Worm (Caenorhabditis elegans) whole organism, L3 larva: ENCODE measurements around the gene C29F7.2.

Experiments used
- R02D3.7 ChIP-seq: fragments of 150-350 bp; optimal IDR thresholded peaks from 2 replicates; lab custom pipeline; 2014; ENCODE audit warnings: missing biosample characterization, missing genetic modification characterization
- aly-2 ChIP-seq: fragments of 150-350 bp; optimal IDR thresholded peaks from 2 replicates; lab custom pipeline; 2014; ENCODE audit warnings: missing biosample characterization, missing genetic modification characterization
- ceh-16 ChIP-seq: sonication (generic microtip); optimal IDR thresholded peaks from 2 replicates; lab custom pipeline; 2017; ENCODE audit warnings: missing biosample characterization, missing genetic modification characterization
- ceh-28 ChIP-seq: fragments of 150-350 bp; optimal IDR thresholded peaks from 2 replicates; lab custom pipeline; 2014; ENCODE audit warnings: missing biosample characterization, missing genetic modification reagents, missing genetic modification characterization
- ceh-82 ChIP-seq: fragments of 150-350 bp; optimal IDR thresholded peaks from 2 replicates; lab custom pipeline; 2014; ENCODE audit warnings: missing biosample characterization, missing genetic modification characterization
- ceh-9 ChIP-seq: sonication (generic microtip); optimal IDR thresholded peaks from 2 replicates; lab custom pipeline; 2018; ENCODE audit warnings: missing biosample characterization, missing genetic modification characterization
- daf-12 ChIP-seq: fragments of 150-350 bp; optimal IDR thresholded peaks from 2 replicates; lab custom pipeline; 2014; ENCODE audit warnings: missing biosample characterization, missing genetic modification reagents, missing genetic modification characterization
- egl-27 ChIP-seq: sonication (generic microtip); optimal IDR thresholded peaks from 4 replicates; lab custom pipeline; 2017; ENCODE audit warnings: missing biosample characterization, missing genetic modification reagents, missing genetic modification characterization
- egl-5 ChIP-seq: fragments of 150-350 bp; optimal IDR thresholded peaks from 2 replicates; lab custom pipeline; 2017; ENCODE audit warnings: missing biosample characterization, missing genetic modification reagents, missing genetic modification characterization, inconsistent platforms
- elt-1 ChIP-seq: fragments of 150-350 bp; optimal IDR thresholded peaks from 2 replicates; lab custom pipeline; 2014; ENCODE audit warnings: missing biosample characterization, missing genetic modification characterization
- elt-2 ChIP-seq: sonication (generic microtip); optimal IDR thresholded peaks from 2 replicates; lab custom pipeline; 2016; ENCODE audit warnings: missing genetic modification reagents, mild to moderate bottlenecking, missing genetic modification characterization, missing compliant biosample characterization
- eor-1 ChIP-seq, 2 experiments: fragments of 150-350 bp; optimal IDR thresholded peaks; 2 replicates each; lab custom pipeline; 2014 to 2018; ENCODE audit warnings: missing biosample characterization in 2 of 2, missing genetic modification characterization in 2 of 2
- fkh-10 ChIP-seq: sonication (generic microtip); optimal IDR thresholded peaks from 2 replicates; lab custom pipeline; 2017; ENCODE audit warnings: missing biosample characterization, missing genetic modification reagents, missing genetic modification characterization
- fos-1 ChIP-seq: fragments of 150-350 bp; optimal IDR thresholded peaks from 2 replicates; lab custom pipeline; 2014; ENCODE audit warnings: missing biosample characterization, missing genetic modification characterization
- hmg-11 ChIP-seq: sonication (generic microtip); optimal IDR thresholded peaks from 2 replicates; lab custom pipeline; 2016; ENCODE audit warnings: missing genetic modification characterization, missing compliant biosample characterization
- jun-1 ChIP-seq: fragments of 150-350 bp; optimal IDR thresholded peaks from 2 replicates; lab custom pipeline; 2014; ENCODE audit warnings: missing biosample characterization, missing genetic modification reagents, missing genetic modification characterization
- lin-15B ChIP-seq: fragments of 150-350 bp; optimal IDR thresholded peaks from 2 replicates; lab custom pipeline; 2014; ENCODE audit warnings: missing biosample characterization, missing genetic modification characterization
- lin-39 ChIP-seq: fragments of 150-350 bp; optimal IDR thresholded peaks from 2 replicates; lab custom pipeline; 2018; ENCODE audit warnings: missing biosample characterization, missing genetic modification reagents, missing genetic modification characterization
- nfya-1 ChIP-seq: sonication (generic microtip); optimal IDR thresholded peaks from 2 replicates; lab custom pipeline; 2017; ENCODE audit warnings: missing genetic modification characterization, mild to moderate bottlenecking, missing compliant biosample characterization, antibody characterized with exemption, moderate library complexity; ENCODE audit not compliant: insufficient read depth
- nhr-12 ChIP-seq: fragments of 150-350 bp; optimal IDR thresholded peaks from 2 replicates; lab custom pipeline; 2014; ENCODE audit warnings: missing biosample characterization, missing genetic modification characterization
- nhr-23 ChIP-seq: fragments of 150-350 bp; optimal IDR thresholded peaks from 2 replicates; lab custom pipeline; 2014; ENCODE audit warnings: missing biosample characterization, missing genetic modification reagents, missing genetic modification characterization
- nhr-25 ChIP-seq: sonication (generic microtip); optimal IDR thresholded peaks from 2 replicates; lab custom pipeline; 2017; ENCODE audit warnings: missing biosample characterization, missing genetic modification characterization
- nhr-28 ChIP-seq: fragments of 150-350 bp; optimal IDR thresholded peaks from 2 replicates; lab custom pipeline; 2014; ENCODE audit warnings: missing biosample characterization, missing genetic modification characterization
- nhr-43 ChIP-seq: sonication (generic microtip); optimal IDR thresholded peaks from 2 replicates; lab custom pipeline; 2016; ENCODE audit warnings: mild to moderate bottlenecking, missing genetic modification characterization, missing compliant biosample characterization; ENCODE audit not compliant: poor library complexity, severe bottlenecking
- nhr-67 ChIP-seq: fragments of 150-350 bp; optimal IDR thresholded peaks from 2 replicates; lab custom pipeline; 2014; ENCODE audit warnings: missing biosample characterization, missing genetic modification characterization
- nhr-77 ChIP-seq: fragments of 150-350 bp; optimal IDR thresholded peaks from 2 replicates; lab custom pipeline; 2014; ENCODE audit warnings: missing biosample characterization, missing genetic modification characterization
- pha-4 ChIP-seq: fragments of 150-350 bp; optimal IDR thresholded peaks from 2 replicates; lab custom pipeline; 2014; ENCODE audit warnings: missing biosample characterization, missing genetic modification reagents, missing genetic modification characterization
- pqm-1 ChIP-seq: fragments of 150-350 bp; optimal IDR thresholded peaks from 2 replicates; lab custom pipeline; 2017; ENCODE audit warnings: missing biosample characterization, missing genetic modification characterization, inconsistent platforms
- skn-1 ChIP-seq: fragments of 150-350 bp; optimal IDR thresholded peaks from 2 replicates; lab custom pipeline; 2014; ENCODE audit warnings: missing biosample characterization, missing genetic modification characterization
- snpc-4 ChIP-seq: fragments of 150-350 bp; optimal IDR thresholded peaks from 2 replicates; lab custom pipeline; 2014; ENCODE audit warnings: missing biosample characterization, missing genetic modification characterization
- tbx-2 ChIP-seq: sonication (generic microtip); optimal IDR thresholded peaks from 2 replicates; lab custom pipeline; 2016; ENCODE audit warnings: mild to moderate bottlenecking, missing genetic modification characterization, missing compliant biosample characterization
- unc-39 ChIP-seq: sonication (generic microtip); optimal IDR thresholded peaks from 4 replicates; lab custom pipeline; 2017; ENCODE audit warnings: missing biosample characterization, missing genetic modification characterization
- unc-62 ChIP-seq: fragments of 150-350 bp; sonication (generic microtip); optimal IDR thresholded peaks from 4 replicates; lab custom pipeline; 2014; ENCODE audit warnings: missing biosample characterization, missing genetic modification reagents, missing genetic modification characterization
- ztf-11 ChIP-seq: fragments of 150-350 bp; optimal IDR thresholded peaks from 2 replicates; lab custom pipeline; 2014; ENCODE audit warnings: missing biosample characterization, missing genetic modification characterization
- ztf-4 ChIP-seq: fragments of 150-350 bp; optimal IDR thresholded peaks from 2 replicates; lab custom pipeline; 2014; ENCODE audit warnings: missing biosample characterization, missing genetic modification characterization

C29F7.2 gene

ce11 chrX:13384743-13385142 lies 31.1 kb upstream of the C29F7.2 start:
- TF ChIP-seq ceh-16: no peak

- TF ChIP-seq aly-2: no peak
- TF ChIP-seq nhr-23 (tag; lab: Kevin White, UChicago): peak; percentile 1
- no peak for TF ChIP-seq unc-39 (tag; lab: Kevin White, UChicago)
- no peak for TF ChIP-seq ceh-82 (tag; lab: Kevin White, UChicago)
Observed at ce11 chrX:13387497-13387953, 28.4 kb upstream of the C29F7.2 start, which contains the start of gene C49F8.3. Gene C49F8.3, minus strand, starts transcription at chrX:13387547.

ce11 chrX:13388829-13389228 lies 27.0 kb upstream of the C29F7.2 start:
- no peak for TF ChIP-seq pha-4 (tag; lab: Kevin White, UChicago)
- peak; percentile 9 for TF ChIP-seq nfya-1 (tag; lab: Kevin White, UChicago)
- TF ChIP-seq nhr-25 (tag; lab: Kevin White, UChicago): peak; percentile 92

- no peak for TF ChIP-seq nhr-28 (tag; lab: Kevin White, UChicago)
- TF ChIP-seq fos-1: no peak
- no peak for TF ChIP-seq R02D3.7 (tag; lab: Kevin White, UChicago)
- TF ChIP-seq eor-1 (tag; optimal IDR thresholded peaks at IDR 0.05; lab: Kevin White, UChicago): no peak
- TF ChIP-seq snpc-4 (tag; lab: Kevin White, UChicago): no peak
- TF ChIP-seq ceh-9 (tag; lab: Kevin White, UChicago): no peak
- TF ChIP-seq jun-1: no peak
- TF ChIP-seq elt-1 (tag; lab: Kevin White, UChicago): no peak
- no peak for TF ChIP-seq nhr-23 (tag; lab: Kevin White, UChicago)
- TF ChIP-seq egl-27 (tag; lab: Kevin White, UChicago): no peak
Observed at ce11 chrX:13394971-13395370, 20.9 kb upstream of the C29F7.2 start, which contains the start of gene irld-2. Gene irld-2, minus strand, starts transcription at chrX:13395071.

- peak; percentile 97 for TF ChIP-seq R02D3.7 (tag; lab: Kevin White, UChicago)
- peak; percentile 46 for TF ChIP-seq ceh-28 (tag; lab: Kevin White, UChicago)
- peak; percentile 39 for TF ChIP-seq fkh-10 (GFP tag; lab: Kevin White, UChicago)
- no peak for TF ChIP-seq unc-62 (GFP tag; lab: Kevin White, UChicago)
- peak; percentile 65 for TF ChIP-seq tbx-2
- no peak for TF ChIP-seq nhr-77 (tag; lab: Kevin White, UChicago)
- no peak for TF ChIP-seq ztf-11 (tag; lab: Kevin White, UChicago)
- peak; percentile 41 for TF ChIP-seq ceh-82 (tag; lab: Kevin White, UChicago)
- TF ChIP-seq elt-2 (tag; lab: Kevin White, UChicago): peak; percentile 37
- peak; percentile 36 for TF ChIP-seq pqm-1 (tag; lab: Kevin White, UChicago)
- peak; percentile 46 for TF ChIP-seq egl-5 (tag; lab: Kevin White, UChicago)
- no peak for TF ChIP-seq nhr-67
- TF ChIP-seq lin-15B (tag; lab: Kevin White, UChicago): peak; percentile 91
- TF ChIP-seq nfya-1 (tag; lab: Kevin White, UChicago): peak; percentile 87
- peak; percentile 66 for TF ChIP-seq skn-1 (tag; lab: Kevin White, UChicago)
- peak; percentile 74 for TF ChIP-seq hmg-11 (tag; lab: Kevin White, UChicago)
- peak; percentile 90 for TF ChIP-seq pha-4 (tag; lab: Kevin White, UChicago)
- no peak for TF ChIP-seq egl-27 (tag; lab: Kevin White, UChicago)
- TF ChIP-seq nhr-12 (tag; lab: Kevin White, UChicago): no peak
- TF ChIP-seq nhr-25 (tag; lab: Kevin White, UChicago): peak; percentile 84
- no peak for TF ChIP-seq daf-12 (tag; lab: Kevin White, UChicago)
- peak; percentile 41 for TF ChIP-seq lin-39 (tag; lab: Kevin White, UChicago)
- TF ChIP-seq jun-1: peak; percentile 49
- TF ChIP-seq snpc-4 (tag; lab: Kevin White, UChicago): peak; percentile 47
- TF ChIP-seq elt-1 (tag; lab: Kevin White, UChicago): peak; percentile 13
- no peak for TF ChIP-seq ceh-16
- peak; percentile 88 for TF ChIP-seq nhr-23 (tag; lab: Kevin White, UChicago)
- peak; percentile 64 for TF ChIP-seq nhr-43 (tag; lab: Kevin White, UChicago)
- no peak for TF ChIP-seq ztf-4 (tag; lab: Kevin White, UChicago)
- no peak for TF ChIP-seq aly-2
Observed at ce11 chrX:13396550-13397023, 19.3 kb upstream of the C29F7.2 start, which contains the start of gene F02C12.3. Gene F02C12.3, plus strand, starts transcription at chrX:13396973.
